Worm (Caenorhabditis elegans): ENCODE results near the gene F55G11.7.

The F55G11.7 gene

DNA sequence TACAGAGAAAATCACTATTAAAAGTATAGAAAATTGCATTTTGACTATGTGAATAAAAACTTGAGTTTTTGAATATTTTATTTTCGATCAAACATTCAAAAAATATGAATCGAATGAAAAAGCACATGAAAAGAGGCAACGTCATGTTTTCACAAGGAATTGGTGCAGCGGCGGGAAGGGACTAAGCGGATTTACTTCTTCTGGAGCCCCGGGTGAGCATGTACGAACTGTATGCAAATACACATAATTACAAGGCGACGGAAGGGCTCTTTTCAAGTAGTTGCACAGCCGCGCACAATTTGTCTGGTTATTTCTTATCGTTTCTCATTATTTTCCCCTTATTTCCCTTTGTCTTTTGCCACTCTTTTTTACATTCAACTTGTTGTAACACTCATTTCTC lies 35.6 kb downstream of the F55G11.7 start, which contains the start of gene K10D11.7:
TSS of gene K10D11.7 (minus strand) at position 101 of the 400 bp plus-strand sequence.
- TF ChIP-seq lin-13 (GFP tag; optimal IDR thresholded peaks at IDR 0.05): no peak
- no peak for TF ChIP-seq grh-1 (GFP tag; IDR thresholded peaks at IDR 0.05)
- no peak for TF ChIP-seq egl-13 (tag; optimal IDR thresholded peaks at IDR 0.05)
- TF ChIP-seq nhr-11 (tag; optimal IDR thresholded peaks at IDR 0.05): no peak
- TF ChIP-seq lir-3 (tag; optimal IDR thresholded peaks at IDR 0.05; ENCODE audit: poor library complexity): no peak
- no peak for TF ChIP-seq ceh-90 (tag; optimal IDR thresholded peaks at IDR 0.05)
- no peak for TF ChIP-seq skn-1 (tag; optimal IDR thresholded peaks at IDR 0.05)
- no peak for TF ChIP-seq vab-15 (tag; optimal IDR thresholded peaks at IDR 0.05)
- TF ChIP-seq ceh-8 (GFP tag; optimal IDR thresholded peaks at IDR 0.05): no peak
- TF ChIP-seq lin-15B (tag; optimal IDR thresholded peaks at IDR 0.05): no peak
- TF ChIP-seq nhr-84 (tag; optimal IDR thresholded peaks at IDR 0.05): no peak
- no peak for TF ChIP-seq sup-37 (GFP tag; optimal IDR thresholded peaks at IDR 0.05)
- TF ChIP-seq nhr-20 (tag; optimal IDR thresholded peaks at IDR 0.05): no peak

DNA sequence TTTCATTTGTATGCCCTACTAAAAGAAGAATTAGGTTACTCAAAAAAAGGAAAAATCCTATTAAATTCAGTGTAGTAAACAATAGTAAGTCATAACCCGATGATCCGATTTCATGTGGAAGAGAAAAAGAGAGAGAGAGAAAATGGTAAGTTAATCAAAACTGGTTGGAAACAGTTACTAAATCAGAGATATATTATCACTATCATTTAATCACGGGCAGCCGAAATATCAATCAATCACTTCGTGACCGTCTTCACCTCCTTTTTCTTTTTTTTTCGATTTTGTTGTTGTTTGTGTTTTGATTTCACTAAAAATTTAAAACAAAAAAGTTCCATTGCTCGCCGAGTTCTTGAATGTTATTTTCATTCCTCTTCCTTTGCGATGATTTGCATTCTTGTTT lies 37.3 kb downstream of the F55G11.7 start:
- peak; percentile 16 for TF ChIP-seq nhr-20 (tag; optimal IDR thresholded peaks at IDR 0.05)
- peak; percentile 77 for TF ChIP-seq blmp-1 (tag; optimal IDR thresholded peaks at IDR 0.05)
- peak in 2 of 6 experiments; percentile 27 to 72 for TF ChIP-seq elt-3 (tag; optimal IDR thresholded peaks at IDR 0.05)
- peak; percentile 85 for TF ChIP-seq nhr-85 (tag)
- TF ChIP-seq lin-14 (GFP tag; optimal IDR thresholded peaks at IDR 0.05): peak; percentile 29
- peak; percentile 55 for TF ChIP-seq grh-1 (GFP tag; IDR thresholded peaks at IDR 0.05)
- TF ChIP-seq lin-35 (GFP tag; optimal IDR thresholded peaks at IDR 0.05): peak in 1 of 2 experiments; percentile 13
- TF ChIP-seq snpc-4 (tag; optimal IDR thresholded peaks at IDR 0.05): no peak
- TF ChIP-seq ets-5 (GFP tag; IDR thresholded peaks at IDR 0.05): no peak
- peak; percentile 42 for TF ChIP-seq snu-23 (GFP tag; optimal IDR thresholded peaks at IDR 0.05)
- peak; percentile 56 for TF ChIP-seq nhr-71 (tag; optimal IDR thresholded peaks at IDR 0.05)

DNA sequence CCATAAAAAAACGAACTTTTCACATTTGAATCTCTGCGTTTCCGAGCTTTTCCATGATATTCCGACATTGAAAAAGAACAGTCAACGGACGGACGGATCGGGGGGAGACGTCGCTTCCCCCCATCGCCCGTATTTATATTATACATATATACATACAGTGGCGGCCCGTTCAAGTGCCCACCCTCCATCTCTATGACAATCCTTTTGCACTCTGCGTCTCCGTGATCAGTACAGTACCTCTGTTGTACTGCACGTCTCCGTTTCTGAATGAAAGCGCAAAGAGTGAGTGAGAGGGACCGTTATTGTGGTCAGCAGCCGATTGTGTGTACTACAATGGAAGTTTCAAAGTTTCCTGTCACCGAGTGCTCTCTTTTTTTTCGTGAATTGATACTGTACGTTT lies 38.9 kb downstream of the F55G11.7 start:
- TF ChIP-seq blmp-1 (tag; optimal IDR thresholded peaks at IDR 0.05): peak; percentile 60
- no peak for TF ChIP-seq nhr-47 (tag; optimal IDR thresholded peaks at IDR 0.05)
- no peak for TF ChIP-seq sup-37 (GFP tag; optimal IDR thresholded peaks at IDR 0.05)
- TF ChIP-seq unc-86 (tag; optimal IDR thresholded peaks at IDR 0.05): no peak
- TF ChIP-seq ceh-63 (GFP tag; optimal IDR thresholded peaks at IDR 0.05): no peak
- no peak for TF ChIP-seq lir-3 (tag; optimal IDR thresholded peaks at IDR 0.05; ENCODE audit: poor library complexity)
- TF ChIP-seq zip-4 (GFP tag; optimal IDR thresholded peaks at IDR 0.05): no peak

DNA sequence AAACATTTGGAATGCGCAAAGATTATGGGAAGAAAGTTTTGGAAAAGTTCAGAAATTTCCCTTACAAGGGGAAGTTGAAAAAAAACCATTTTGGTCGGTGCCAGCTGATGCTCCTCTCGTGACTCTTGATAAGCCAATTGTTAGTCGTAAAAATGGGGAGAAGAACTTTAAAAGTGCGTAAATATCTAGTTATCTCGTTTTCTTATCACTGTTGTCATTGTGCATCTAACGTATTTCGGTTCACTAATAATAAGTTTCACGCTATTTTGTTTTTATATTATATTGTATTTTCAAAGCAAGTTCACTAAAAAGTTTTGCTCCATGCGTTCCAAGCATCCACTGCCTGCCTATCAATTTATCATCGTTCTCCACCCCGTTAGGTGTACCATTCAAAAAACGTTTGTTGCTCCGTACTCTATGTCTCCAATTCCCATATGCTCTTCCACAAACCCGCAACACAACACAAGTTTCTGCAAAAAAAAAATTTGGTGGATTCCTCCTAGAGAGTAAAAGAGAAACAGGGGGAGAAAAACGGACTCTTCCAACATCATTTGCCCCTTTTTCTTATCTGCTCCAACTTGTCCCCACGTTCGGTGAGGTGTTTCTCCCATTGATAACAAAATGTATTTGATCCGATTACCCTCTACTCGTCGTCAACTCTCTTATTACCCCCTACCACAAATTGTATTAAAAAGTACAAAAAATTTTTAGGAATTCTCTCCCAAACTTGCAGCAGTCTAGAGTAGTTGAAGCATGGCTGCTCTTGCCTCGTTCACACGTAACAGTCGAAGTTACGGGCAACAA lies 48.4 kb downstream of the F55G11.7 start, which contains the start of gene mbk-2:
TSS of gene mbk-2 (plus strand) at position 754 of the 804 bp plus-strand sequence.
- TF ChIP-seq lin-14 (GFP tag; optimal IDR thresholded peaks at IDR 0.05) (peak; percentile 13), mdl-1 (tag; optimal IDR thresholded peaks at IDR 0.05) (no peak), alr-1 (tag; optimal IDR thresholded peaks at IDR 0.05; ENCODE audit: borderline replicate concordance) (no peak), snpc-4 (tag; optimal IDR thresholded peaks at IDR 0.05) (no peak), snu-23 (GFP tag; optimal IDR thresholded peaks at IDR 0.05) (no peak), elt-2 (tag; optimal IDR thresholded peaks at IDR 0.05) (peak; percentile 89), nhr-84 (tag; optimal IDR thresholded peaks at IDR 0.05) (no peak), C04F5.9 (tag; optimal IDR thresholded peaks at IDR 0.05) (no peak), unc-30 (tag; optimal IDR thresholded peaks at IDR 0.05) (no peak), efl-1 (optimal IDR thresholded peaks at IDR 0.05) (no peak), efl-1 (GFP tag; optimal IDR thresholded peaks at IDR 0.05 in 1 of 2) (peak in 1 of 2 experiments; percentile 86)

Measured in whole organism, L1 larva.